Worm (Caenorhabditis elegans): ENCODE data around the gene C43G2.3.

- no peak for TF ChIP-seq tab-1 (GFP tag; IDR thresholded peaks at IDR 0.05)
- no peak for TF ChIP-seq flt-1 (GFP tag; IDR thresholded peaks at IDR 0.05)
- no peak for TF ChIP-seq cog-1 (tag; optimal IDR thresholded peaks at IDR 0.05)
- no peak for TF ChIP-seq ztf-29 (GFP tag; IDR thresholded peaks at IDR 0.05)
Observed at ce11 chrIV:6565605-6566004, 12.4 kb upstream of the C43G2.3 start.

All from whole organism, midembryonic.